Worm (Caenorhabditis elegans) whole organism, mixed stage, embryonic: ENCODE measurements around the gene fbxb-78.
A peak's percentile ranks its signal among the peaks of the same experiment; 100 is the strongest.

Experiments used
- M03D4.4 ChIP-seq: sonication (generic microtip); optimal IDR thresholded peaks from 2 replicates; lab custom pipeline; 2017; ENCODE audit warnings: mild to moderate bottlenecking, missing genetic modification characterization, missing compliant biosample characterization
- bed-3 ChIP-seq: fragments of 200-800 bp; sonication (Bioruptor generic); optimal IDR thresholded peaks from 3 replicates; lab custom pipeline; 2018; ENCODE audit warnings: mild to moderate bottlenecking, missing genetic modification characterization, moderate library complexity, missing compliant biosample characterization
- ceh-43 ChIP-seq: fragments of 200-800 bp; sonication (Bioruptor generic); optimal IDR thresholded peaks from 2 replicates; lab custom pipeline; 2018; ENCODE audit warnings: mild to moderate bottlenecking, missing genetic modification characterization, moderate library complexity, missing compliant biosample characterization
- cnd-1 ChIP-seq: fragments of 200-800 bp; sonication (Bioruptor generic); optimal IDR thresholded peaks from 2 replicates; lab custom pipeline; 2018; ENCODE audit warnings: mild to moderate bottlenecking, missing genetic modification characterization, missing compliant biosample characterization
- flh-1 ChIP-seq: fragments of 200-800 bp; sonication (Bioruptor generic); optimal IDR thresholded peaks from 2 replicates; lab custom pipeline; 2018; ENCODE audit warnings: mild to moderate bottlenecking, missing genetic modification characterization, moderate library complexity, missing compliant biosample characterization
- hlh-1 ChIP-seq: fragments of 150-350 bp; optimal IDR thresholded peaks from 2 replicates; lab custom pipeline; 2014; ENCODE audit warnings: missing biosample characterization, missing genetic modification reagents, missing genetic modification characterization
- lin-13 ChIP-seq: fragments of 150-350 bp; optimal IDR thresholded peaks from 2 replicates; lab custom pipeline; 2014; ENCODE audit warnings: missing biosample characterization, missing genetic modification characterization
- lin-32 ChIP-seq: fragments of 200-800 bp; sonication (Bioruptor generic); optimal IDR thresholded peaks from 2 replicates; lab custom pipeline; 2018; ENCODE audit warnings: mild to moderate bottlenecking, missing genetic modification characterization, missing compliant biosample characterization
- mls-2 ChIP-seq: sonication (generic microtip); optimal IDR thresholded peaks from 2 replicates; lab custom pipeline; 2016; ENCODE audit warnings: mild to moderate bottlenecking, missing genetic modification characterization, moderate library complexity, missing compliant biosample characterization
- nhr-12 ChIP-seq: fragments of 150-350 bp; optimal IDR thresholded peaks from 2 replicates; lab custom pipeline; 2014; ENCODE audit warnings: missing biosample characterization, missing genetic modification characterization
- nhr-2 ChIP-seq: fragments of 150-350 bp; optimal IDR thresholded peaks from 2 replicates; lab custom pipeline; 2014; ENCODE audit warnings: missing biosample characterization, missing genetic modification characterization
- nhr-237 ChIP-seq: fragments of 150-350 bp; optimal IDR thresholded peaks from 2 replicates; lab custom pipeline; 2014; ENCODE audit warnings: missing biosample characterization, missing genetic modification characterization
- sptf-1 ChIP-seq: sonication (generic microtip); optimal IDR thresholded peaks from 2 replicates; lab custom pipeline; 2017; ENCODE audit warnings: mild to moderate bottlenecking, missing genetic modification characterization, moderate library complexity, missing compliant biosample characterization
- tbx-8 ChIP-seq: fragments of 200-800 bp; sonication (Bioruptor generic); optimal IDR thresholded peaks from 2 replicates; lab custom pipeline; 2018; ENCODE audit warnings: mild to moderate bottlenecking, missing genetic modification characterization, moderate library complexity, missing compliant biosample characterization
- unc-120 ChIP-seq: sonication (generic microtip); optimal IDR thresholded peaks from 2 replicates; lab custom pipeline; 2017; ENCODE audit warnings: missing genetic modification characterization, missing compliant biosample characterization; ENCODE audit not compliant: poor library complexity, severe bottlenecking
- zip-8 ChIP-seq: fragments of 150-350 bp; optimal IDR thresholded peaks from 2 replicates; lab custom pipeline; 2014; ENCODE audit warnings: missing biosample characterization, missing genetic modification characterization
- ztf-11 ChIP-seq: fragments of 150-350 bp; optimal IDR thresholded peaks from 2 replicates; lab custom pipeline; 2014; ENCODE audit warnings: missing biosample characterization, missing genetic modification characterization

fbxb-78 gene

ce11 chrIV:4780129-4780528 is 42.8 kb downstream of the fbxb-78 start, which contains the start of gene set-15:
set-15 (minus strand) TSS chrIV:4780229.
- TF ChIP-seq cnd-1 (tag; lab: Kevin White, UChicago) = no peak
- no peak for TF ChIP-seq lin-32 (GFP tag; lab: Kevin White, UChicago)
- TF ChIP-seq tbx-8 = no peak
- no peak for TF ChIP-seq M03D4.4 (tag; lab: Kevin White, UChicago)
- no peak for TF ChIP-seq lin-13 (tag; lab: Kevin White, UChicago)
- TF ChIP-seq flh-1 (GFP tag; lab: Kevin White, UChicago) = no peak

DNA sequence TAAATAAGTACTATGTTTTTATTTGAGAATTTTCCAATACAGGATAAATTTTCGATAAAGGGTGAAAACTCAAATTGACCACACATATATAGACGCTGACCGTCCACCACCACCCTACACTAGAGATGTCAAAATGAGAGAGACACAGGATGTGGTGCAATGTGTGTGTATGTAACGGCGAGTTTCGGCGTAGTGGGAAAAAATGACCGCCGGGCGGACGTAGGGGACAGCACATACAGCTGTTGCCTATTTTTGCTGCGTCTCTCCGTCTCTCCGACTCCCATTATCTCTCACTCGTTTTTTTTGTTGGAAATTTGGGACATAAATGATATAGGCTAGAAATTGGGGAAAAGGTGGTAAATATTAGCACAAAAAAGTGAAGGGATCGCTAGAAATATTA is 43.8 kb downstream of the fbxb-78 start:
- TF ChIP-seq ceh-43 (GFP tag; lab: Kevin White, UChicago) (no peak), zip-8 (tag; lab: Kevin White, UChicago) (no peak), lin-13 (tag; lab: Kevin White, UChicago) (no peak), bed-3 (GFP tag; lab: Kevin White, UChicago) (no peak), hlh-1 (tag; lab: Kevin White, UChicago) (peak; percentile 73), mls-2 (tag; lab: Kevin White, UChicago) (peak; percentile 36), nhr-2 (peak; percentile 75), sptf-1 (peak; percentile 55), unc-120 (tag; lab: Kevin White, UChicago) (peak; percentile 57), ztf-11 (tag; lab: Kevin White, UChicago) (peak; percentile 19), cnd-1 (tag; lab: Kevin White, UChicago) (peak; percentile 42)

ce11 chrIV:4784687-4785086 is 47.3 kb downstream of the fbxb-78 start:
- TF ChIP-seq M03D4.4 (tag; lab: Kevin White, UChicago) (peak; percentile 22), cnd-1 (tag; lab: Kevin White, UChicago) (peak; percentile 60), sptf-1 (peak; percentile 35)

- peak; percentile 22 for TF ChIP-seq nhr-237
- no peak for TF ChIP-seq nhr-12 (tag; lab: Kevin White, UChicago)
Observed at ce11 chrIV:4788332-4788731, 51.0 kb downstream of the fbxb-78 start, which contains the start of gene nhr-104. nhr-104 (minus strand) TSS chrIV:4788692.
